Fruit fly (Drosophila melanogaster) whole organism, embryonic: ENCODE results near the gene Polr2F.
A peak's percentile ranks its signal among the peaks of the same experiment; 100 is the strongest.

Source experiments
- CG17912 ChIP-seq: fragments of 200-800 bp; sonication (Bioruptor generic); optimal IDR thresholded peaks from 2 replicates; lab custom pipeline; 2018; ENCODE audit warnings: missing biosample characterization, mild to moderate bottlenecking, missing genetic modification characterization
- CG2202 ChIP-seq: fragments of 200-800 bp; sonication (Bioruptor generic); optimal IDR thresholded peaks from 2 replicates; lab custom pipeline; 2018; ENCODE audit warnings: missing biosample characterization, mild to moderate bottlenecking, missing genetic modification characterization
- CG30403 ChIP-seq: fragments of 200-800 bp; sonication (Bioruptor generic); optimal IDR thresholded peaks from 3 replicates; lab custom pipeline; 2016; ENCODE audit warnings: missing biosample characterization, missing genetic modification characterization
- CG6175 ChIP-seq: fragments of 200-800 bp; sonication (Bioruptor generic); IDR thresholded peaks from 3 replicates; pipeline ENCODE4 v1.3.6; 2022; ENCODE audit warnings: missing biosample characterization, missing genetic modification characterization
- Dbx ChIP-seq: fragments of 200-800 bp; sonication (Bioruptor generic); IDR thresholded peaks from 3 replicates; pipeline ENCODE4 v1.3.6; 2022; ENCODE audit warnings: missing biosample characterization, missing genetic modification characterization
- Hey ChIP-seq: fragments of 200-800 bp; sonication (Bioruptor generic); optimal IDR thresholded peaks from 3 replicates; lab custom pipeline; 2018; ENCODE audit warnings: missing biosample characterization, mild to moderate bottlenecking, missing genetic modification characterization
- Hr3 ChIP-seq: fragments of 200-800 bp; sonication (Bioruptor generic); optimal IDR thresholded peaks from 3 replicates; lab custom pipeline; 2016; ENCODE audit warnings: missing biosample characterization, missing genetic modification characterization
- ap ChIP-seq: fragments of 200-800 bp; sonication (Bioruptor generic); IDR thresholded peaks from 2 replicates; pipeline ENCODE4 v1.3.6; 2022; ENCODE audit warnings: missing biosample characterization, missing genetic modification characterization
- btn ChIP-seq: fragments of 200-800 bp; sonication (Bioruptor generic); optimal IDR thresholded peaks from 2 replicates; lab custom pipeline; 2016; ENCODE audit warnings: missing biosample characterization, missing genetic modification characterization
- dysf ChIP-seq: fragments of 200-800 bp; sonication (Bioruptor generic); IDR thresholded peaks from 3 replicates; pipeline ENCODE4 v1.3.6; 2022; ENCODE audit warnings: missing biosample characterization, missing genetic modification characterization
- en ChIP-seq: fragments of 200-800 bp; sonication (Bioruptor generic); optimal IDR thresholded peaks from 2 replicates; lab custom pipeline; 2016; ENCODE audit warnings: missing biosample characterization, missing genetic modification characterization
- h ChIP-seq: fragments of >200 bp; optimal IDR thresholded peaks from 2 replicates; lab custom pipeline; 2017

DNA sequence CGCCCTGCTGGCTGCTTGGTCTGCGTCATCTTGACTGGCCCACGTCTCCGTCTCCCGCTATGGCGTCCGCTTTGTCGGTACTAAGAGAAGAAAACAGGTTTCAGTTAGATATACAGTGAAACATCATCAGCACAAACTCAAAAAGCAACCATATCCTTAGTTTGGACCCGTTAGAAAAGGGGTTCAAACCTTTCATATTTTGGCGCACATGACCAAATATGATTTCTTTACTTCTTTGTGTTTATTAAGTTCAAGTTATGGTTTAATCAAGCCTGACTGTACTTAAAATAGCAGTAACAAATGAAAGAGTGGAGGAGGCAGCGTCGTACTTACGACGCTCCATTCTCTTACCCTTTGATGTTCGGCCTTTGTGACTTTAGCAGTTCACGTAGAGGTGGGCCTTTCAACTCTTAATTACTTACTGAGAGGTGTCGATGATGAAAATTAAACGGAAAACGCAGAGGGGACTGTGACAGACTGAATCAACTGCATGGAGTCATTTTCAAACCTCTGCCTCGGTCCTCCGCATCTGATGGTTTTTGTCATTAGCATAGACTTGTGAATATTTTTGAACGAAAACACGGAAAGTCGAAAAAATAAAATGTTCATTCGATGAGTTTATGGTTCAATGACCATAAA, 9.8 kb upstream of the Polr2F start:
- TF ChIP-seq Dbx (peak; percentile 85), Hey (tag; lab: Kevin White, UChicago) (no peak), Hr3 (GFP tag; lab: Kevin White, UChicago) (peak; percentile 54), dysf (GFP tag; lab: Robert Waterston, UW) (peak; percentile 91), btn (GFP tag; lab: Kevin White, UChicago) (peak; percentile 60), CG17912 (GFP tag; lab: Kevin White, UChicago) (no peak), h (lab: Kevin White, UChicago) (no peak), en (GFP tag; lab: Kevin White, UChicago) (peak; percentile 54), ap (GFP tag; lab: Robert Waterston, UW) (peak; percentile 80), CG30403 (GFP tag; lab: Kevin White, UChicago) (peak; percentile 81), CG2202 (peak; percentile 48), CG6175 (GFP tag; lab: Robert Waterston, UW) (0 out of 3 replicates have a peak, but pooled peaks have one; percentile 68)
